Worm (Caenorhabditis elegans): Measurements from ENCODE around the gene Y97E10AR.2.

- no peak for TF ChIP-seq nhr-90 (tag; optimal IDR thresholded peaks at IDR 0.05)
- no peak for TF ChIP-seq nfyb-1 (GFP tag; IDR thresholded peaks at IDR 0.05)
- TF ChIP-seq T26A5.8 (tag; optimal IDR thresholded peaks at IDR 0.05): no peak
- TF ChIP-seq lin-40 (tag; optimal IDR thresholded peaks at IDR 0.05): no peak
- TF ChIP-seq bed-1 (GFP tag; IDR thresholded peaks at IDR 0.05): no peak
- TF ChIP-seq ama-1 (optimal IDR thresholded peaks at IDR 0.05): no peak
- TF ChIP-seq ama-1 (GFP tag; optimal IDR thresholded peaks at IDR 0.05): no peak
- no peak for TF ChIP-seq bed-2 (GFP tag; IDR thresholded peaks at IDR 0.05)
- no peak for TF ChIP-seq K11D2.4 (GFP tag; IDR thresholded peaks at IDR 0.05)
These were observed 25.5 kb upstream of the Y97E10AR.2 start for ce11 chrV:7970519-7970918.
